Fruit fly (Drosophila melanogaster): ENCODE data around the gene otu.

otu gene

DNA sequence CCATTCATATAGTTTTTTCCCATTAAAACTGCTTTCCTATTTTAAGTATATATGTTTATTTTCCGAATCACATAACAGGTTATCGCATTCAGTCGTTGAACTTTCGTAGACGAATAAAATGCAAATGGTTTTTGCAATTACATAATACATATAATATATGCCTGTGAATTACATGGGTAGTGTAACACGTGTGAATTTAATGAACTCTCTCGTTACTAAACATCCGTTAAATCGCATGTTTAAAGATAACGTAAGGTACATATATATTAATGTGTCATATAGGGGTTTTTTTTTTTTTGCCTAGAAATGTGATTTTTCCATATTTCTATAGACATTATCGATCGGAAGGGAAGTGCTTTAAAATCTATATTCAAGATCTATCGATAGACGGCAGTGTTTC, 19.7 kb downstream of the otu start:
- TF ChIP-seq CG8478 (optimal IDR thresholded peaks at IDR 0.05) (no peak), pan (optimal IDR thresholded peaks at IDR 0.05) (no peak), Dll (optimal IDR thresholded peaks at IDR 0.05) (no peak), EcR (GFP tag; optimal IDR thresholded peaks at IDR 0.05) (no peak)

DNA sequence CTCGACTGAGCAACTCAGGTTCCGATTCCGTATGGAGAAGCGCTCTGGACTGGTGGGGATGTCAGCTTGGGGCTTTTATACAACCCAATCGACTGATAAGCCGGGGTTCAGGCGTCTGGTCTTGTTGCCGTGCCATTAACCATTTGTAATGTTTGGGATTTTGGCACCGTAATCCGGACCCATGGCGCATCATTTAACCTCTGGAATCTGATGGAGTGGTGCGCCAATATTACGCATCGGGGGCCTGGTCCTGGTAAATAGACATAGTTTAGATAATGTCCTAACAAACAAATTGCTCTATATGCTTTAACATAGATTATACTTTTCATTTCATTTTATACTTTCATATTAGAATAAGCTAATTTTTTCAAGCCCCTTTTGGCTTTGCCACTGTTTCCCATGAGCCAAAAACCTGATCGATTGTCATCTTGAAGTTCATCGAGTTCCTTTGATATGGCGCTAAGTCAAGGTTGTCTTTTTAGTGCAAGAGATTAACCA, 20.3 kb downstream of the otu start, which contains the start of gene CG12116:
Gene CG12116, minus strand, starts transcription at position 51 of the 498 bp plus-strand sequence.
- TF ChIP-seq CG8478 (optimal IDR thresholded peaks at IDR 0.05) (no peak), EcR (GFP tag; optimal IDR thresholded peaks at IDR 0.05) (no peak), pan (optimal IDR thresholded peaks at IDR 0.05) (no peak), psq (optimal IDR thresholded peaks at IDR 0.05) (no peak), Dll (optimal IDR thresholded peaks at IDR 0.05) (no peak), usp (GFP tag; optimal IDR thresholded peaks at IDR 0.05) (no peak)

DNA sequence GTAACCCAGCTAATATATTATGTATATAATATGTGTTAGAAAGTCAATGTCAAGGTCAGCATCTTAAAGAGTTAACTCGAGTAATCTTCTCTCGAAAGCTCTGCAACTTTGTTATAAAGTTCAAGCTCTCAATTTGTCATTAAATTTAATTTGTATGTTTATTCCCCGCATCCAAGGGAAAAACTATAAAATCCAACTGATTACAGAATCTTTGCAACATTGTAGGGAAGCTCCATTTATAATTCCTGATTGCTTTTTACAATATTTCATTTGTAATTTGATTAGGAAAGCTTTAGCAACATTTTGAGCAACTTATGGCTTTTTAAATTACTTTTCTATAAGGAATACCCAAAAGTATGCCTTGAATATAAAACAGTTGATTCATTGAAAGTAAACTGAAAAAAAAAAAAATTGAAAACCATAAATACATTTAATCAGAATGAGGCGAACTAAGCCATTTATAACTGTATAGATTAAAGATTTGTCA, 22.6 kb downstream of the otu start:
- TF ChIP-seq CG8478 (optimal IDR thresholded peaks at IDR 0.05) (no peak), Dll (optimal IDR thresholded peaks at IDR 0.05) (no peak), usp (GFP tag; optimal IDR thresholded peaks at IDR 0.05) (no peak), EcR (GFP tag; optimal IDR thresholded peaks at IDR 0.05) (no peak), pan (optimal IDR thresholded peaks at IDR 0.05) (no peak), psq (optimal IDR thresholded peaks at IDR 0.05) (no peak)

DNA sequence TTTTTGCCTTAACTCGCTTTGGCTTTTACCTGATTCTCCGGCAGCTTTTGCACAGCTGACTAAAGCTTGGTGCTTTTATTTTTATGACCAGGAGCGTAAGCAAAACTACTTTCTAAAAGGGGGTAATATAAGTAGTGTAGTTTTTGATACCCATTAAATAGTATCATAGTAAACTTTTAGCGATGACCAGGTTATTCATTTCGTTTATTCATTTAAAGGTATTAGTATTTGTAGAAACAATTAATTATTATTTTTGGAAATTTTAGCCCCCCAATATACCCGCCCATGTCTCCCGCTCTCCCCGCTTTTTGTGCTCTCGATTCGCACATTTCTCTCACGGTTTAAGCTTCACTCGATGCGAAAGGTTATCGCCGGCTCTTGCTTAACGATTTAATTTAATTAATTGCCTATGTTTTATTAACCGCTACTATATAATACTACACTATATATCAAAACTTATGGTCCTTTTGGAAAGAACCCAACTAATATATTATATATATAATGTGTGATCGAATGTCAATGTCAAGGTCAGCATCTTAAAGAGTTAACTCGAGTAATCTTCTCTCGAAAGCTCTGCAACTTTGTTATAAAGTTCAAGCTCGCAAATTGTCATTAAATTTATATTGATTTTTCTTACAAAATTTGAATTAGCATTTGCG, 24.8 kb downstream of the otu start, which contains the start of gene Sptr:
Gene Sptr, minus strand, starts transcription at position 61 of the 659 bp plus-strand sequence.
- no peak for TF ChIP-seq psq (optimal IDR thresholded peaks at IDR 0.05)
- no peak for TF ChIP-seq CG8478 (optimal IDR thresholded peaks at IDR 0.05)
- no peak for TF ChIP-seq usp (GFP tag; optimal IDR thresholded peaks at IDR 0.05)
- TF ChIP-seq Dll (optimal IDR thresholded peaks at IDR 0.05), result no peak
- no peak for TF ChIP-seq EcR (GFP tag; optimal IDR thresholded peaks at IDR 0.05)
- no peak for TF ChIP-seq pan (optimal IDR thresholded peaks at IDR 0.05)

DNA sequence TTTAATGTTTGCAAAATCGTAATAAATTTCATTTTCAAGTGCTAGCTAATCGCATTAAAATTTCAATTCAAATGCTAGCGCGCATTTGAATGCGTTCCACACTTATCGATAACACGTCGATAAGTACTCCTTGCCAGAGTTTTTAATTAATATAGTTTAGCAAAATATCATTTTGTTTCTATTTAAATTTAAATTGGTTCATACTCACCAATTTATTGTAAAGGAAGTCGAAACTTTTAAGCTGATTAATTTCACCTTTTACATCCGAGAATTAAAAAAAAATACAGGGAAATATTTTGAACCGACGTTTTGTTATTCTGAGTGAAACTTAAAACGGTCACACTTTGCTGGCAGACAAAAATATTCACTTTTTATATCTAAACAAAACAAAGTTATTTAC, 28.2 kb downstream of the otu start, which contains the start of gene Es2:
Gene Es2, plus strand, starts transcription at position 333 of the 400 bp plus-strand sequence.
- no peak for TF ChIP-seq CG8478 (optimal IDR thresholded peaks at IDR 0.05)
- TF ChIP-seq usp (GFP tag; optimal IDR thresholded peaks at IDR 0.05), result no peak
- TF ChIP-seq EcR (GFP tag; optimal IDR thresholded peaks at IDR 0.05), result no peak
- TF ChIP-seq Dll (optimal IDR thresholded peaks at IDR 0.05), result no peak
- no peak for TF ChIP-seq pan (optimal IDR thresholded peaks at IDR 0.05)
- TF ChIP-seq psq (optimal IDR thresholded peaks at IDR 0.05), result no peak

DNA sequence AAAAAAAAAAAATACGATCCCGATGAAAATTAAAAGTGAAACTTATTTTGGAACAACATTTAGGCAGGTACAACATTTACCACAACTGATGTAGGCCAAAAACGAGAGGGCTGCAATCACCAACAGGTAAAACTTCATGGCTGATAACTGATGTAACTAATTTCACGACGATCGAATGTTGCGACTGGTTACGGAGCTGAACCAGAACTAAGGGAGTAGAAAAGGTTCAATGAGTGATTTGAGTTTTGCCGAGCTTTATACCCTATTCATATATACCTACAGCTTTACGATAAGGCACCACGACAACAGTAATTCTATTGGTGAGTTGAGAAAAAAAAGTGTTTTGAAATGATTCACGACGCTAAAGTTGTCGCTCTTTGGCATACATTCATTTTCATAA, 28.6 kb downstream of the otu start, which contains the start of gene CG15347:
Gene CG15347, minus strand, starts transcription at position 213 of the 400 bp plus-strand sequence.
- TF ChIP-seq pan (optimal IDR thresholded peaks at IDR 0.05), result no peak
- no peak for TF ChIP-seq psq (optimal IDR thresholded peaks at IDR 0.05)
- no peak for TF ChIP-seq EcR (GFP tag; optimal IDR thresholded peaks at IDR 0.05)
- TF ChIP-seq usp (GFP tag; optimal IDR thresholded peaks at IDR 0.05), result no peak
- no peak for TF ChIP-seq CG8478 (optimal IDR thresholded peaks at IDR 0.05)
- no peak for TF ChIP-seq Dll (optimal IDR thresholded peaks at IDR 0.05)

DNA sequence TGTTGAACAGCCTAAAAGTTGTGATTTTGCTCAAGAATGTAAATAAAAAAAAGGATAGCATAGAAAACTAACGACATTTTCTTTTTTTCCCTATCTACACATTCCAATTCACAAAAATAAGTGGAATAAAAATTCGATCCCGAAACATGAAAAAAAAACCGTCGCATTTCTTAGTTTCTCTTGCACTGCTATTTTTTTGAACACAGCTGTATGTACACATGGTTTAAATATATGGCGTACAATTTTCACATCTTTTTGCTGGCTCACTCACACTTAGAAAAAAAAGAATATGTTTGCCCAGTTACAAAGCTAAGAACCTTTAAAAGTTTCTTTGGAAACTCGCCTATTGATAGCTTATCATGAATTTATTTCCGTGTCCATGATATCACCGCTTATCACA, 29.1 kb downstream of the otu start:
- TF ChIP-seq CG8478 (optimal IDR thresholded peaks at IDR 0.05) (no peak), usp (GFP tag; optimal IDR thresholded peaks at IDR 0.05) (no peak), psq (optimal IDR thresholded peaks at IDR 0.05) (no peak), pan (optimal IDR thresholded peaks at IDR 0.05) (no peak), Dll (optimal IDR thresholded peaks at IDR 0.05) (no peak), EcR (GFP tag; optimal IDR thresholded peaks at IDR 0.05) (no peak)

DNA sequence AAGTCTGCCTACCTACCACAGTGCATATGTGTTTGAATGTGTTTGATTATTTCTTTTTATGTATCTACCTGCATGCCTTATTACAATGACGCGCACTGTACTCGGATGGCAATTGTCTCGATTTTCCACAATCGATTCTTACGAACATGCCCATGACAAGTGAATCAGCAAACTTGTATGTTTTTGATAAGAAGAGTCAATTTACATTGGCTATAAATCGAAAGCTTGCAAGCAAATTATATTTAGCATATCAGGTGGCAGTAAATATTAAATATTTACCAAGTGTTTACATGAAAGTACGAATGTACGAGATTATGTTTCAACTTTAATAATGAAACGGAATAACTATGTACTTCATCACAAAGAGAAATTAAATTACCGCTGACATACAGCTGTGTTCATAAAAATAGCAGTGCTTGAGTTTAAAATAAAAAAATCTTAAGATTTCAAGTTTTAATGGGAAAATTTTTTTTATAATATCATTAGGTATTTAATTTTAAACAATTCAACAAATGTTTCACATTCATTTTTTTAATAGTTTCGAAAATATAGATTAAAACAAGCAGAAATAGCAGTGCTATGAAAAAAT, 29.8 kb downstream of the otu start:
- TF ChIP-seq psq (optimal IDR thresholded peaks at IDR 0.05) (no peak), CG8478 (optimal IDR thresholded peaks at IDR 0.05) (no peak), pan (optimal IDR thresholded peaks at IDR 0.05) (no peak), Dll (optimal IDR thresholded peaks at IDR 0.05) (no peak), EcR (GFP tag; optimal IDR thresholded peaks at IDR 0.05) (no peak), usp (GFP tag; optimal IDR thresholded peaks at IDR 0.05) (no peak)

DNA sequence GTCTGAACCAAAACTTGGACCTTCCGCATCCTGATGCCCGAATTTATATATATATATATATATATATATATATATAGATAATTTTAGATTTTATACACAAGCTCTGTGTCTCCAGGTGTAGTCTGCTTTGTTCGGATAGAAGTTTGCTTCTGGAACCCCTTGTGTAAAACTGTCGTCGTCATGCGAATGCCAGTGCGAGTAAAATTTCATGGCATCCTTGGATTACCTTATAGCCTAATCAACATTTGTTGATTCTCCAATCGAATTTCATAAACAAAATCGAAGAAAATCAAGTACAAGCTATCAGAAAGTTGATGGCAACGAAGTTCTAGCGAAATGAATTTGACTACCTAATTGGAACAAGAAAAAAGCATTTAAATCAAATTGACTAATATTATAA, 31.8 kb downstream of the otu start, which contains the start of gene CG32713:
Gene CG32713, minus strand, starts transcription at position 101 of the 400 bp plus-strand sequence.
- TF ChIP-seq usp (GFP tag; optimal IDR thresholded peaks at IDR 0.05) (no peak), pan (optimal IDR thresholded peaks at IDR 0.05) (no peak), Dll (optimal IDR thresholded peaks at IDR 0.05) (no peak), EcR (GFP tag; optimal IDR thresholded peaks at IDR 0.05) (no peak), psq (optimal IDR thresholded peaks at IDR 0.05) (no peak), CG8478 (optimal IDR thresholded peaks at IDR 0.05) (no peak)

DNA sequence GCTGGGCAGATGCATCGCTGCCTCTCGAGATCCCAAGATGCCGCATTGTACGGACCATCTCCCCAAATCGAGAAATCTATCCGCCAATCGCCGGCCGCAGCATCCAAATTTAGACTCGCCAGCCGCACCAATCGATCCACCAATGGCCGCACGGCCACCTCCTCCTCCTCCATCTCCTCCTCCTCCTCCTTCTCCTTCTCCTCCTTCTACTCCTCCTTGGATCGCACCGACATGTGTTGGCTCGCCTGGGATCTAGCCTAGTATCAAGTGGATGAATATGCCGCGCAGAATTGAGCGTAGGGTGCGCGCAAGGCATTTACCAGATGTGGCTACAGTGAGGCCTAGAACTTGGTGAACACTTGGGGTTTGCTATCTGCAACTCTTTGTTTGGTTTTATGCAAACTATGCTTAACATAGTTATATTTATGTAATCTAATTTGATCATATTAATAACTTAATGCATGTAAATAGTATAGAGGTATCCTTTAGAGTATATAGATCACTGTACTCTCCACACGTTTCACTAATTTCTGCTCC, 34.2 kb downstream of the otu start, which contains the start of gene org-1:
Gene org-1, minus strand, starts transcription at position 51 of the 537 bp plus-strand sequence.
- TF ChIP-seq psq (optimal IDR thresholded peaks at IDR 0.05), result no peak
- no peak for TF ChIP-seq EcR (GFP tag; optimal IDR thresholded peaks at IDR 0.05)
- TF ChIP-seq Dll (optimal IDR thresholded peaks at IDR 0.05), result no peak
- TF ChIP-seq usp (GFP tag; optimal IDR thresholded peaks at IDR 0.05), result no peak
- no peak for TF ChIP-seq CG8478 (optimal IDR thresholded peaks at IDR 0.05)
- TF ChIP-seq pan (optimal IDR thresholded peaks at IDR 0.05), result no peak

DNA sequence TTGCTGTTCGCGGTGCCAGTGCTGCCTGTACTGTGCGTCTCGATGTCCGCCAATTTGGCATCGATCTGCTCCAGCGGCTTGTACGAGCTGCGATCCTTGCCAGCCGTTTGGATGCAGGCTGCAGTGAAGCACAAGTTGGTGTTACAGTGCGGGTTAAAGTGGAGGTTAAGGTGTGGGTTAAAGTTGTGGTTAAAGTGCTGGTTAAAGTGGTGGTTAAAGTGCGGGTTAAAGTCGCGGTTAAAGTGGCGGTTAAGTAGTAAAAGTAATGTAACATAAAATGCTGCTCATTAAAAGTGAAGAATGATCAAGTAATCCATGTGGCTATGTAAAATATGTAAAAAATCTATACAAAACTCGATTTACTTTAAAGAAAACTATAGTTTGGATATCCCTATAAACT, 37.2 kb downstream of the otu start:
- no peak for TF ChIP-seq Dll (optimal IDR thresholded peaks at IDR 0.05)
- TF ChIP-seq usp (GFP tag; optimal IDR thresholded peaks at IDR 0.05), result no peak
- TF ChIP-seq pan (optimal IDR thresholded peaks at IDR 0.05), result no peak
- no peak for TF ChIP-seq CG8478 (optimal IDR thresholded peaks at IDR 0.05)
- TF ChIP-seq EcR (GFP tag; optimal IDR thresholded peaks at IDR 0.05), result no peak
- no peak for TF ChIP-seq psq (optimal IDR thresholded peaks at IDR 0.05)
